Worm (Caenorhabditis elegans) whole organism, midembryonic: ENCODE data around the gene pcrg-1.

Experiments
- T22C8.4 ChIP-seq: fragments of 200-800 bp; sonication (Bioruptor generic); IDR thresholded peaks from 2 replicates; pipeline ENCODE4 v1.3.6; 2022; ENCODE audit warnings: missing genetic modification characterization, missing compliant biosample characterization
- cog-1 ChIP-seq: sonication (generic microtip); optimal IDR thresholded peaks from 2 replicates; lab custom pipeline; 2016; ENCODE audit warnings: missing genetic modification characterization, missing compliant biosample characterization
- flt-1 ChIP-seq: fragments of 200-800 bp; sonication (Bioruptor generic); IDR thresholded peaks from 2 replicates; pipeline ENCODE4 v1.3.6; 2022; ENCODE audit warnings: missing genetic modification characterization, missing compliant biosample characterization
- klf-2 ChIP-seq: fragments of 200-800 bp; sonication (Bioruptor generic); conservative IDR thresholded peaks from 2 replicates; pipeline ENCODE4 v1.3.6; 2022; ENCODE audit warnings: missing genetic modification reagents, missing genetic modification characterization, missing compliant biosample characterization
- med-1 ChIP-seq: sonication (generic microtip); optimal IDR thresholded peaks from 2 replicates; lab custom pipeline; 2017; ENCODE audit warnings: missing genetic modification characterization, mild to moderate bottlenecking, missing compliant biosample characterization, antibody characterized with exemption, missing genetic modification reagents; ENCODE audit not compliant: insufficient read depth
- ref-1 ChIP-seq: fragments of 200-800 bp; sonication (Bioruptor generic); conservative IDR thresholded peaks from 2 replicates; pipeline ENCODE4 v1.3.6; 2022; ENCODE audit warnings: missing genetic modification reagents, missing genetic modification characterization, missing compliant biosample characterization
- tab-1 ChIP-seq: fragments of 200-800 bp; sonication (Bioruptor generic); IDR thresholded peaks from 2 replicates; pipeline ENCODE4 v1.3.6; 2022; ENCODE audit warnings: missing genetic modification characterization, missing compliant biosample characterization
- ztf-23 ChIP-seq: fragments of 200-800 bp; sonication (Bioruptor generic); IDR thresholded peaks from 2 replicates; pipeline ENCODE4 v1.3.6; 2022; ENCODE audit warnings: missing genetic modification reagents, missing genetic modification characterization, missing compliant biosample characterization
- ztf-29 ChIP-seq: fragments of 200-800 bp; sonication (Bioruptor generic); IDR thresholded peaks from 2 replicates; pipeline ENCODE4 v1.3.6; 2022; ENCODE audit warnings: missing genetic modification reagents, missing genetic modification characterization, missing compliant biosample characterization

The pcrg-1 gene

DNA sequence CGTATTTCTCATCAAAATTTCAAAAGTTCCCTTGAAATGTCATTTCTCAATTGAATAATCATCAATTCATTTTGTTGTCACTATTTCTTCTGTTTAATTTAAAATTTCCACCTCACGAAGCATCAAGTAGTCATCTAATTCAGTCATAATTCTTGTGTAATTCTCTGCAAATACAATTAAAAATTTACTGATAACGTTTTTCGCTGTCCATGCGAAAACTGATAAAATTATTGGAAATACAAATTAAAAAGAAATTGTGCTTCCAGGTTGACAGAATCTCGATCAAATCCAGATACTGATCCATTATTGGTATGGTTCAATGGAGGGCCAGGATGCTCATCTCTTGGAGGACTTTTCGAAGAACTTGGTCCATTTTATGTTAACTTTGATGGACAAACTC is 32.9 kb downstream of the pcrg-1 start:
- no peak for TF ChIP-seq T22C8.4 (GFP tag; lab: Robert Waterston, UW)
- TF ChIP-seq tab-1 (GFP tag; lab: Robert Waterston, UW): no peak
- TF ChIP-seq med-1 (GFP tag; lab: Kevin White, UChicago): no peak
- TF ChIP-seq cog-1 (tag; lab: Kevin White, UChicago): no peak
- TF ChIP-seq flt-1 (GFP tag; lab: Robert Waterston, UW): no peak
- TF ChIP-seq ref-1: no peak
- no peak for TF ChIP-seq ztf-29 (GFP tag; lab: Robert Waterston, UW)
- no peak for TF ChIP-seq ztf-23

DNA sequence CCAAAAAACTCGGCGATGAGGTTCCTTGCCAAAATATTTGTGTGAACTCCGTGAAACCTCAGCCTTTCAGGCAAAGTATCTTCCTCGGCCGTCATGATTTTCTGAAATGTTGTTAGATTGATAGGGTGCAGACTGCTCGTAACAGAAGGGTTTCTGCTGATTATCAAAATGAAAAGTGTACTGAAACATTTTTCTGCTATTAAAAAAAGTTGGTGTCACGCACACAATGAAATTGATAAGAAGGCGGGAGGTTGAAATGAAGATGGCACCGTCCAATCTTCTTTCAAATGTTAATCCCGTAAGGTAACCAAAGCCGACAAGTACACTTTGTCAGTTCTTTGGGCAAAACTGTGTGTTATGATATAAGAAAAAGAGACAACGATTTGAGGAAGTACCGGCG is 36.6 kb downstream of the pcrg-1 start:
- no peak for TF ChIP-seq tab-1 (GFP tag; lab: Robert Waterston, UW)
- no peak for TF ChIP-seq flt-1 (GFP tag; lab: Robert Waterston, UW)
- TF ChIP-seq T22C8.4 (GFP tag; lab: Robert Waterston, UW): no peak
- TF ChIP-seq ztf-23: no peak
- no peak for TF ChIP-seq ztf-29 (GFP tag; lab: Robert Waterston, UW)

DNA sequence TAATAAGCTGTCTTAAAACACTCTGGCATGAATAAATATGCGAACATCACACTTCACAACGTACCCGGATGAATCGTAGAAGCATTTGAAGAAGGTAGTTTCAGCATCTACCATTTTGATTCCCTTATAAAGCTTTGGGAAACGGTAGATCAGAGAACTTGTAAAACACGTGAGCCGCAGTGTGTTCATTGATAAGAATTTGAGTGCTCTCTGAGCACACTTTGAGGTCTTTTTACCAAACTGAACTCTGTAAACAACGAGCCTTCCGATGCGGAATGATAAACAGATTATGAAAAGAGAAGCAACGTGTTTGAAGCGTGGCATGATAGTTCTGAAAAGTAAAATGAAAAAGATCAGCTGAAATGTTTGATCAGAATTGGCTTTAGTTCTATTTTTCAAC is 37.9 kb downstream of the pcrg-1 start, which contains the start of gene aqp-1:
aqp-1 (minus strand) TSS at position 102 of the 400 bp plus-strand sequence.
- TF ChIP-seq flt-1 (GFP tag; lab: Robert Waterston, UW) (no peak), ztf-29 (GFP tag; lab: Robert Waterston, UW) (no peak), ref-1 (no peak), ztf-23 (no peak), tab-1 (GFP tag; lab: Robert Waterston, UW) (no peak), med-1 (GFP tag; lab: Kevin White, UChicago) (no peak), cog-1 (tag; lab: Kevin White, UChicago) (no peak), klf-2 (no peak), T22C8.4 (GFP tag; lab: Robert Waterston, UW) (no peak)

DNA sequence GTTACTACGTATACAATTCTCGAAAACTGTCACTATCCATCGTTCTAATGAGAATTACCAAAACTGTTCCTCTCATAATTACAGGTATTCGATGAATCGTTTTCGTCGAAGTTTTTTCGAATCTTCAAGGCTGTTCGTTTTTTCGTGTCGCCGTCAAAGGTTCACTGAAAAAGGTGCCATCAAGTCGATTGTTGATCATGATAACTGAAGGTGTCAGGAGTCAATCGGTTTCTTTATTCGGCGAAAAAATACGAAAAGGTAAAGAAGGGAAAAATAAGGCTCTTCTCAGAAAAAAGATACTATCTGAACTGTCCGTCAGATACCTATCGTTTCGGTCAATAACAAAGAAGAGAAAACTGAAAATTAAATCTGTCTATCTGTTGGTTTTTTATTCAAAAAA is 38.4 kb downstream of the pcrg-1 start:
- TF ChIP-seq klf-2 (no peak), ztf-23 (no peak), ztf-29 (GFP tag; lab: Robert Waterston, UW) (no peak), flt-1 (GFP tag; lab: Robert Waterston, UW) (no peak), cog-1 (tag; lab: Kevin White, UChicago) (no peak), tab-1 (GFP tag; lab: Robert Waterston, UW) (no peak), med-1 (GFP tag; lab: Kevin White, UChicago) (no peak), ref-1 (no peak), T22C8.4 (GFP tag; lab: Robert Waterston, UW) (no peak)

DNA sequence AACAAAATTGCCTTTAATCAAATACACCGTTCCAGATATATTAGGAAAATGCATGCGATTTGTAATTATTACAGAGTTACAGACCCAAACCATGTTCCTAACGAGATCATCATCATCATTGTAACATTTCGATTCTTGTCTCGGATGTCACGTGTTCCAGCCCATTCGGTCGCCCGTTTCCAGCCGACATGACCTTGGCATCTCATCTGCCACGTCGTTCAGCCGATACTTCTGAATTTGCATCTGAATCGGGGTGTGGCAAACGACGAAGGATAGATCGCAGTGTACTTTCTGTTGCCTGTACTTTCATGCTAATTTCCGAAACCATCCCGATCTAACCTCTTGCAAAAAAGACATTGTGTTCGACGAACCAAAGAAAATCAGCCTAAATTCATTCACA is 39.4 kb downstream of the pcrg-1 start:
- TF ChIP-seq cog-1 (tag; lab: Kevin White, UChicago): no peak
- TF ChIP-seq flt-1 (GFP tag; lab: Robert Waterston, UW): no peak
- no peak for TF ChIP-seq T22C8.4 (GFP tag; lab: Robert Waterston, UW)
- no peak for TF ChIP-seq ztf-23
- no peak for TF ChIP-seq tab-1 (GFP tag; lab: Robert Waterston, UW)
- no peak for TF ChIP-seq ztf-29 (GFP tag; lab: Robert Waterston, UW)
- TF ChIP-seq med-1 (GFP tag; lab: Kevin White, UChicago): no peak
- TF ChIP-seq ref-1: no peak
- no peak for TF ChIP-seq klf-2

DNA sequence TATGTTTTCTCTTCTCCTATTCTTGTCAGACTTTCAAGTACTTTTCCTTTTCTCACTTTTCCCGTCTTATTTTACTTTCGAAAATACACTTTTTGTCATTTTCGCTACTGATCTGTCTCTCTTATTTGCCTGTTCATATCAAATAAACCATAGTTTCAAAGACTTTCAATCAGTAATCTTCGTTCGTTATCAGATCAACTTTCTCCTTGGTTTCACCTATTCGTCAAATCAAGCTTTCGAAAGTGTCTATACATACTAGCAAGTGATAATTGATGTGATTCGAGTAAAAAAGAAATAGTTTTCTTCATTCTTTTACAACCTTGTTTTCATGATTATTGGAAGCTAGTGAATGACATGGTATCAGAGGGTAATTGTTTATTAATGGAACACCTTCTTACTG is 42.4 kb downstream of the pcrg-1 start:
- TF ChIP-seq ztf-29 (GFP tag; lab: Robert Waterston, UW) (no peak), cog-1 (tag; lab: Kevin White, UChicago) (no peak), klf-2 (no peak)

DNA sequence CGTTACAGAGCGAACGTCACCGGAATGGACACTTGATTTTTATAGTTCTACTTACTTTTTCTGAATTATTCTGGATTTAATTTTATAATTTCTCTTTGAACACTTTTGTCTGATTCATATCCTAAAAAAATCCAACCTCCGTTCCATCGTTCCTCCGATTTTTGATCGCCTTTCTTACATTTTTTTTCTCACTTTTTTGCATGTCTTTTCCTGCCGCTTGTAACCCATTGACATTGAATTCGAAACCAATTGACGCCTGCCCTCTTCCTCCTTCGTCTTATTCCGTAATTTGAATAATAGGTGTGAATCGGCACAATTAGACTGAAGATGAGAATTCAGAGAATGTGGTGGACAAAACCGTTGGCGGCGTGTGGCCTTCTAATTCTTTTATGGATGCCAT is 45.2 kb downstream of the pcrg-1 start, which contains the start of gene skpo-3:
skpo-3 (plus strand) TSS at position 301 of the 400 bp plus-strand sequence.
- TF ChIP-seq ztf-29 (GFP tag; lab: Robert Waterston, UW) (no peak), cog-1 (tag; lab: Kevin White, UChicago) (no peak), T22C8.4 (GFP tag; lab: Robert Waterston, UW) (no peak), klf-2 (no peak)
